Worm (Caenorhabditis elegans) whole organism, L4 larva: ENCODE measurements around the gene taf-10.

Experiments
- F49E8.2 ChIP-seq: sonication (generic microtip); optimal IDR thresholded peaks from 2 replicates; lab custom pipeline; 2016; ENCODE audit warnings: missing compliant biosample characterization, mild to moderate bottlenecking, missing genetic modification characterization, borderline replicate concordance
- R02D3.7 ChIP-seq: fragments of 150-350 bp; sonication (generic microtip); optimal IDR thresholded peaks from 3 replicates; lab custom pipeline; 2014; ENCODE audit warnings: missing biosample characterization, missing genetic modification characterization
- Y5F2A.4 ChIP-seq: fragments of 200-800 bp; sonication (Bioruptor generic); optimal IDR thresholded peaks from 2 replicates; lab custom pipeline; 2018; ENCODE audit warnings: mild to moderate bottlenecking, missing genetic modification characterization, missing compliant biosample characterization
- ceh-82 ChIP-seq: sonication (generic microtip); optimal IDR thresholded peaks from 2 replicates; lab custom pipeline; 2017; ENCODE audit warnings: missing biosample characterization, missing genetic modification characterization
- lsy-2 ChIP-seq, 2 experiments: fragments of 150-350 bp in 1 of 2; sonication (generic microtip) in 1 of 2; optimal IDR thresholded peaks; 2 replicates each; lab custom pipeline; 2014 to 2017; ENCODE audit warnings: missing biosample characterization in 2 of 2, missing genetic modification characterization in 2 of 2
- mes-2 ChIP-seq: sonication (generic microtip); optimal IDR thresholded peaks from 2 replicates; lab custom pipeline; 2016; ENCODE audit warnings: missing genotype, mild to moderate bottlenecking, missing genetic modification characterization, missing compliant biosample characterization; ENCODE audit not compliant: poor library complexity, severe bottlenecking
- mxl-3 ChIP-seq: fragments of 200-800 bp; sonication (Bioruptor generic); optimal IDR thresholded peaks from 2 replicates; lab custom pipeline; 2018; ENCODE audit warnings: mild to moderate bottlenecking, missing genetic modification characterization, missing compliant biosample characterization
- nhr-11 ChIP-seq: fragments of 150-350 bp; optimal IDR thresholded peaks from 2 replicates; lab custom pipeline; 2014; ENCODE audit warnings: missing biosample characterization, missing genetic modification characterization
- nhr-237 ChIP-seq: sonication (generic microtip); optimal IDR thresholded peaks from 2 replicates; lab custom pipeline; 2017; ENCODE audit warnings: missing biosample characterization, missing genetic modification characterization
- nhr-42 ChIP-seq: fragments of 200-800 bp; sonication (Bioruptor generic); IDR thresholded peaks from 2 replicates; pipeline ENCODE4 v1.3.6; 2022; ENCODE audit warnings: missing genetic modification characterization, missing compliant biosample characterization
- set-16 ChIP-seq: fragments of 200-800 bp; sonication (Bioruptor generic); IDR thresholded peaks from 2 replicates; pipeline ENCODE4 v1.3.6; 2022; ENCODE audit warnings: missing genetic modification reagents, missing genetic modification characterization, missing compliant biosample characterization
- unc-130 ChIP-seq: sonication (generic microtip); optimal IDR thresholded peaks from 2 replicates; lab custom pipeline; 2016; ENCODE audit warnings: missing genetic modification reagents, missing genetic modification characterization, missing compliant biosample characterization
- zag-1 ChIP-seq: fragments of 150-350 bp; optimal IDR thresholded peaks from 2 replicates; lab custom pipeline; 2014; ENCODE audit warnings: missing biosample characterization, missing genetic modification characterization
- ztf-11 ChIP-seq: fragments of 150-350 bp; optimal IDR thresholded peaks from 2 replicates; lab custom pipeline; 2014; ENCODE audit warnings: missing biosample characterization, missing genetic modification characterization

DNA sequence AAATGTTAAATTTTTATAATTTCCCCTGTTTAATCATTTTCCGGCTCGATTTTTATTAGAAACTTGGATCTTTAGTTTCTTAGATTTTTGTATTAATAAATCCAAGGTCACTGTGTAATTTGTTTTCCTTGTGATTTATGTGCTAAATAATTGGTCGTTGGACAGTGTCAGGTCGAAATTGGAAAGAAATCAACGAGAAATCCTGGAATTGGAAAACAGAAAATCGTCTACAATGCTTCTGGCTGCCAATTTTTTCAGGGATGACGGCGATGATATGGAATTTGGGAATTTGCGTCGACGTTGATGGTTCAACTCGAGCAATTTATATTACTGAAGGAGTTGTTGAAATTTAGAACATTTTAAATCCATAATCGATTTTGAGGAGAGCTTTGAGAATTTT, 47.7 kb downstream of the taf-10 start:
- TF ChIP-seq ztf-11 (tag; lab: Kevin White, UChicago) (no peak), ceh-82 (tag; lab: Kevin White, UChicago) (no peak), R02D3.7 (tag; lab: Kevin White, UChicago) (no peak), mxl-3 (GFP tag; lab: Kevin White, UChicago) (no peak), mes-2 (tag; lab: Kevin White, UChicago) (no peak), unc-130 (GFP tag; lab: Kevin White, UChicago) (no peak), nhr-237 (no peak), nhr-42 (GFP tag; lab: Robert Waterston, UW) (no peak), zag-1 (tag; lab: Kevin White, UChicago) (no peak), F49E8.2 (tag; lab: Kevin White, UChicago) (no peak), Y5F2A.4 (GFP tag; lab: Kevin White, UChicago) (no peak), nhr-11 (no peak), set-16 (GFP tag; lab: Robert Waterston, UW) (no peak), lsy-2 (tag; optimal IDR thresholded peaks at IDR 0.05; lab: Kevin White, UChicago) (no peak)
